Worm (Caenorhabditis elegans) whole organism, mixed stage, embryonic: Measurements from ENCODE around the gene spp-20.

Experiments used
- blmp-1 ChIP-seq: fragments of 150-350 bp; optimal IDR thresholded peaks from 2 replicates; lab custom pipeline; 2014; ENCODE audit warnings: missing biosample characterization, missing genetic modification characterization
- ceh-43 ChIP-seq: fragments of 200-800 bp; sonication (Bioruptor generic); optimal IDR thresholded peaks from 2 replicates; lab custom pipeline; 2018; ENCODE audit warnings: mild to moderate bottlenecking, missing genetic modification characterization, moderate library complexity, missing compliant biosample characterization
- elt-3 ChIP-seq: fragments of 150-350 bp; optimal IDR thresholded peaks from 2 replicates; lab custom pipeline; 2014; ENCODE audit warnings: missing biosample characterization, missing genetic modification characterization
- ham-2 ChIP-seq: fragments of 200-800 bp; sonication (Bioruptor generic); optimal IDR thresholded peaks from 2 replicates; lab custom pipeline; 2018; ENCODE audit warnings: mild to moderate bottlenecking, missing genetic modification characterization, missing compliant biosample characterization
- lin-32 ChIP-seq: fragments of 200-800 bp; sonication (Bioruptor generic); optimal IDR thresholded peaks from 2 replicates; lab custom pipeline; 2018; ENCODE audit warnings: mild to moderate bottlenecking, missing genetic modification characterization, missing compliant biosample characterization
- mep-1 ChIP-seq: fragments of 150-350 bp; optimal IDR thresholded peaks from 2 replicates; lab custom pipeline; 2017; ENCODE audit warnings: missing biosample characterization, missing genetic modification reagents, missing genetic modification characterization, inconsistent platforms
- nhr-28 ChIP-seq: fragments of 150-350 bp; optimal IDR thresholded peaks from 2 replicates; lab custom pipeline; 2014; ENCODE audit warnings: missing biosample characterization, missing genetic modification characterization
- pha-4 ChIP-seq: fragments of 150-350 bp; optimal IDR thresholded peaks from 2 replicates; lab custom pipeline; 2018; ENCODE audit warnings: missing biosample characterization, missing genetic modification reagents, missing genetic modification characterization
- sptf-1 ChIP-seq: sonication (generic microtip); optimal IDR thresholded peaks from 2 replicates; lab custom pipeline; 2017; ENCODE audit warnings: mild to moderate bottlenecking, missing genetic modification characterization, moderate library complexity, missing compliant biosample characterization
- unc-120 ChIP-seq: sonication (generic microtip); optimal IDR thresholded peaks from 2 replicates; lab custom pipeline; 2017; ENCODE audit warnings: missing genetic modification characterization, missing compliant biosample characterization; ENCODE audit not compliant: poor library complexity, severe bottlenecking
- unc-62 ChIP-seq: fragments of 150-350 bp; optimal IDR thresholded peaks from 2 replicates; lab custom pipeline; 2014; ENCODE audit warnings: missing biosample characterization, missing genetic modification reagents, missing genetic modification characterization

- TF ChIP-seq ham-2 (GFP tag; lab: Kevin White, UChicago) (no peak), lin-32 (GFP tag; lab: Kevin White, UChicago) (no peak), sptf-1 (tag; lab: Kevin White, UChicago) (no peak), unc-120 (tag; lab: Kevin White, UChicago) (no peak), ceh-43 (GFP tag; lab: Kevin White, UChicago) (no peak), nhr-28 (tag; lab: Kevin White, UChicago) (no peak), elt-3 (tag; lab: Kevin White, UChicago) (no peak), mep-1 (tag; lab: Kevin White, UChicago) (no peak), unc-62 (GFP tag; lab: Kevin White, UChicago) (no peak), blmp-1 (tag; lab: Kevin White, UChicago) (no peak), pha-4 (tag; lab: Kevin White, UChicago) (no peak)
Observed at ce11 chrV:6513786-6514430, 44.1 kb downstream of the spp-20 start.
